Worm (Caenorhabditis elegans) whole organism, young adult: ENCODE results near the gene D1025.10.

ENCODE experiments used
- B0261.1 ChIP-seq: sonication (generic microtip); optimal IDR thresholded peaks from 2 replicates; lab custom pipeline; 2016; ENCODE audit warnings: mild to moderate bottlenecking, missing genetic modification characterization, moderate library complexity, missing compliant biosample characterization
- F10E7.11 ChIP-seq: sonication (generic microtip); optimal IDR thresholded peaks from 2 replicates; lab custom pipeline; 2017; ENCODE audit warnings: mild to moderate bottlenecking, missing genetic modification characterization, moderate library complexity, missing compliant biosample characterization
- F37B4.10 ChIP-seq: fragments of 200-800 bp; sonication (Bioruptor generic); IDR thresholded peaks from 2 replicates; pipeline ENCODE4 v1.3.6; 2022; ENCODE audit warnings: missing genetic modification characterization, missing compliant biosample characterization
- F49E8.2 ChIP-seq: sonication (generic microtip); optimal IDR thresholded peaks from 3 replicates; lab custom pipeline; 2017; ENCODE audit warnings: missing genetic modification characterization, mild to moderate bottlenecking, missing compliant biosample characterization, antibody characterized with exemption, moderate library complexity; ENCODE audit not compliant: insufficient read depth
- K11D2.4 ChIP-seq: fragments of 200-800 bp; sonication (Bioruptor generic); IDR thresholded peaks from 2 replicates; pipeline ENCODE4 v1.3.6; 2022; ENCODE audit warnings: missing genetic modification reagents, missing genetic modification characterization, missing compliant biosample characterization
- K12H6.12 ChIP-seq: fragments of 200-800 bp; sonication (Bioruptor generic); optimal IDR thresholded peaks from 2 replicates; lab custom pipeline; 2018; ENCODE audit warnings: mild to moderate bottlenecking, missing genetic modification characterization, missing compliant biosample characterization
- T07F8.4 ChIP-seq: sonication (generic microtip); optimal IDR thresholded peaks from 2 replicates; lab custom pipeline; 2016; ENCODE audit warnings: mild to moderate bottlenecking, missing genetic modification characterization, moderate library complexity, missing compliant biosample characterization
- Y56A3A.18 ChIP-seq: fragments of 200-800 bp; sonication (Bioruptor generic); IDR thresholded peaks from 2 replicates; pipeline ENCODE4 v1.3.6; 2022; ENCODE audit warnings: missing genetic modification reagents, missing genetic modification characterization, missing compliant biosample characterization
- Y67H2A.10 ChIP-seq: fragments of 200-800 bp; sonication (Bioruptor generic); conservative IDR thresholded peaks from 2 replicates; pipeline ENCODE4 v1.3.6; 2022; ENCODE audit warnings: missing genetic modification reagents, missing genetic modification characterization, missing compliant biosample characterization
- aptf-2 ChIP-seq: fragments of 200-800 bp; sonication (Bioruptor generic); conservative IDR thresholded peaks from 2 replicates; pipeline ENCODE4 v1.3.6; 2022; ENCODE audit warnings: missing genetic modification reagents, missing genetic modification characterization, missing compliant biosample characterization
- bed-1 ChIP-seq: fragments of 200-800 bp; sonication (Bioruptor generic); IDR thresholded peaks from 2 replicates; pipeline ENCODE4 v1.3.6; 2022; ENCODE audit warnings: missing genetic modification reagents, missing genetic modification characterization, missing compliant biosample characterization
- cebp-1 ChIP-seq, 2 experiments: fragments of 200-800 bp in 1 of 2; sonication (Bioruptor generic) in 1 of 2; sonication (generic microtip) in 1 of 2; IDR thresholded peaks in 1 of 2; optimal IDR thresholded peaks in 1 of 2; 2 replicates each; pipeline versions ENCODE4 v1.3.6 to Lab custom; 2017 to 2022; ENCODE audit warnings: missing compliant biosample characterization in 2 of 2, missing genetic modification characterization in 2 of 2, mild to moderate bottlenecking in 1 of 2, missing genetic modification reagents in 1 of 2, moderate library complexity in 1 of 2
- ceh-27 ChIP-seq: fragments of 200-800 bp; sonication (Bioruptor generic); optimal IDR thresholded peaks from 2 replicates; lab custom pipeline; 2018; ENCODE audit warnings: mild to moderate bottlenecking, missing genetic modification characterization, moderate library complexity, missing compliant biosample characterization
- chd-7 ChIP-seq: sonication (generic microtip); optimal IDR thresholded peaks from 2 replicates; lab custom pipeline; 2016; ENCODE audit warnings: mild to moderate bottlenecking, missing genetic modification characterization, moderate library complexity, missing compliant biosample characterization
- dox-1 ChIP-seq: fragments of 200-800 bp; sonication (Bioruptor generic); IDR thresholded peaks from 2 replicates; pipeline ENCODE4 v1.3.6; 2022; ENCODE audit warnings: missing genetic modification reagents, missing genetic modification characterization, missing compliant biosample characterization
- efl-1 ChIP-seq: fragments of 150-350 bp; optimal IDR thresholded peaks from 2 replicates; lab custom pipeline; 2014; ENCODE audit warnings: missing biosample characterization, missing genetic modification reagents, missing genetic modification characterization
- egl-44 ChIP-seq: fragments of 200-800 bp; sonication (Bioruptor generic); IDR thresholded peaks from 2 replicates; pipeline ENCODE4 v1.3.6; 2022; ENCODE audit warnings: missing genetic modification reagents, missing genetic modification characterization, missing compliant biosample characterization
- egrh-3 ChIP-seq: fragments of 200-800 bp; sonication (Bioruptor generic); IDR thresholded peaks from 2 replicates; pipeline ENCODE4 v1.3.6; 2022; ENCODE audit warnings: missing genetic modification reagents, missing genetic modification characterization, missing compliant biosample characterization
- ets-4 ChIP-seq: fragments of 200-800 bp; sonication (Bioruptor generic); optimal IDR thresholded peaks from 2 replicates; lab custom pipeline; 2018; ENCODE audit warnings: mild to moderate bottlenecking, missing genetic modification characterization, missing compliant biosample characterization
- fkh-3 ChIP-seq: sonication (generic microtip); optimal IDR thresholded peaks from 2 replicates; lab custom pipeline; 2016; ENCODE audit warnings: mild to moderate bottlenecking, missing genetic modification characterization, missing compliant biosample characterization
- gei-17 ChIP-seq: fragments of 200-800 bp; sonication (Bioruptor generic); optimal IDR thresholded peaks from 2 replicates; lab custom pipeline; 2018; ENCODE audit warnings: mild to moderate bottlenecking, missing genetic modification characterization, missing compliant biosample characterization
- him-1 ChIP-seq: sonication (generic microtip); optimal IDR thresholded peaks from 2 replicates; lab custom pipeline; 2016; ENCODE audit warnings: missing genotype, missing genetic modification reagents, missing genetic modification characterization, missing compliant biosample characterization
- hmg-1.2 ChIP-seq: fragments of 200-800 bp; sonication (Bioruptor generic); IDR thresholded peaks from 2 replicates; pipeline ENCODE4 v1.3.6; 2022; ENCODE audit warnings: missing genetic modification reagents, missing genetic modification characterization, missing compliant biosample characterization
- lin-40 ChIP-seq: sonication (generic microtip); optimal IDR thresholded peaks from 2 replicates; lab custom pipeline; 2016; ENCODE audit warnings: missing genetic modification characterization, mild to moderate bottlenecking, missing compliant biosample characterization, missing genotype, missing genetic modification reagents
- lin-54 ChIP-seq: fragments of 200-800 bp; sonication (Bioruptor generic); optimal IDR thresholded peaks from 2 replicates; lab custom pipeline; 2018; ENCODE audit warnings: mild to moderate bottlenecking, missing genetic modification characterization, missing compliant biosample characterization
- lsl-1 ChIP-seq: fragments of 200-800 bp; sonication (Bioruptor generic); optimal IDR thresholded peaks from 2 replicates; lab custom pipeline; 2018; ENCODE audit warnings: mild to moderate bottlenecking, missing genetic modification characterization, moderate library complexity, missing compliant biosample characterization
- madf-10 ChIP-seq: sonication (generic microtip); optimal IDR thresholded peaks from 2 replicates; lab custom pipeline; 2016; ENCODE audit warnings: mild to moderate bottlenecking, missing genetic modification characterization, missing compliant biosample characterization
- madf-3 ChIP-seq: fragments of 200-800 bp; sonication (Bioruptor generic); IDR thresholded peaks from 2 replicates; pipeline ENCODE4 v1.3.6; 2022; ENCODE audit warnings: missing genetic modification reagents, missing genetic modification characterization, missing compliant biosample characterization
- madf-6 ChIP-seq: fragments of 200-800 bp; sonication (Bioruptor generic); IDR thresholded peaks from 2 replicates; pipeline ENCODE4 v1.3.6; 2022; ENCODE audit warnings: missing genetic modification reagents, missing genetic modification characterization, missing compliant biosample characterization
- mxl-1 ChIP-seq: sonication (generic microtip); optimal IDR thresholded peaks from 2 replicates; lab custom pipeline; 2016; ENCODE audit warnings: missing genetic modification characterization, missing compliant biosample characterization
- nfya-2 ChIP-seq: fragments of 200-800 bp; sonication (Bioruptor generic); IDR thresholded peaks from 2 replicates; pipeline ENCODE4 v1.3.6; 2022; ENCODE audit warnings: missing genetic modification reagents, missing genetic modification characterization, missing compliant biosample characterization
- nhr-120 ChIP-seq: fragments of 200-800 bp; sonication (Bioruptor generic); IDR thresholded peaks from 2 replicates; pipeline ENCODE4 v1.3.6; 2022; ENCODE audit warnings: missing genetic modification characterization, missing compliant biosample characterization
- pha-4 ChIP-seq: fragments of 150-350 bp; sonication (generic microtip); optimal IDR thresholded peaks from 2 replicates; lab custom pipeline; 2014; ENCODE audit warnings: missing biosample characterization, missing genetic modification reagents, missing genetic modification characterization
- rec-8 ChIP-seq, 2 experiments: sonication (generic microtip); optimal IDR thresholded peaks; 2 replicates each; lab custom pipeline; 2016; ENCODE audit warnings: mild to moderate bottlenecking in 2 of 2, missing genetic modification characterization in 2 of 2, missing genetic modification reagents in 2 of 2, missing genotype in 2 of 2, missing biosample characterization in 1 of 2, missing compliant biosample characterization in 1 of 2, moderate library complexity in 1 of 2
- rpc-1 ChIP-seq, 2 experiments: fragments of 150-350 bp in 1 of 2; sonication (generic microtip) in 1 of 2; optimal IDR thresholded peaks; 2 replicates each; lab custom pipeline; 2014 to 2018; ENCODE audit warnings: missing biosample characterization in 1 of 2, missing genetic modification characterization in 1 of 2, missing genetic modification reagents in 1 of 2, missing genotype in 1 of 2
- snpc-1.1 ChIP-seq: sonication (generic microtip); optimal IDR thresholded peaks from 2 replicates; lab custom pipeline; 2017; ENCODE audit warnings: missing genetic modification characterization, mild to moderate bottlenecking, missing compliant biosample characterization, antibody characterized with exemption, moderate library complexity, missing genotype, missing genetic modification reagents; ENCODE audit not compliant: insufficient read depth
- somi-1 ChIP-seq: fragments of 200-800 bp; sonication (Bioruptor generic); optimal IDR thresholded peaks from 2 replicates; lab custom pipeline; 2018; ENCODE audit warnings: mild to moderate bottlenecking, missing genetic modification characterization, missing compliant biosample characterization
- sptf-2 ChIP-seq: fragments of 200-800 bp; sonication (Bioruptor generic); optimal IDR thresholded peaks from 2 replicates; lab custom pipeline; 2018; ENCODE audit warnings: mild to moderate bottlenecking, missing genetic modification characterization, missing compliant biosample characterization
- tbx-9 ChIP-seq: sonication (generic microtip); optimal IDR thresholded peaks from 2 replicates; lab custom pipeline; 2016; ENCODE audit warnings: borderline replicate concordance, missing genetic modification characterization, inconsistent platforms, missing compliant biosample characterization
- unc-130 ChIP-seq: sonication (generic microtip); optimal IDR thresholded peaks from 2 replicates; lab custom pipeline; 2016; ENCODE audit warnings: missing genetic modification reagents, missing genetic modification characterization, missing compliant biosample characterization
- unc-62 ChIP-seq: fragments of 150-350 bp; optimal IDR thresholded peaks from 2 replicates; lab custom pipeline; 2014; ENCODE audit warnings: missing biosample characterization, missing genetic modification reagents, missing genetic modification characterization
- ztf-22 ChIP-seq: fragments of 200-800 bp; sonication (Bioruptor generic); optimal IDR thresholded peaks from 2 replicates; lab custom pipeline; 2018; ENCODE audit warnings: mild to moderate bottlenecking, missing genetic modification characterization, moderate library complexity, missing compliant biosample characterization
- ztf-26 ChIP-seq: sonication (generic microtip); optimal IDR thresholded peaks from 2 replicates; lab custom pipeline; 2017; ENCODE audit warnings: missing genetic modification characterization, missing compliant biosample characterization
- ztf-6 ChIP-seq: fragments of 200-800 bp; sonication (Bioruptor generic); IDR thresholded peaks from 2 replicates; pipeline ENCODE4 v1.3.6; 2022; ENCODE audit warnings: missing genetic modification reagents, missing genetic modification characterization, missing compliant biosample characterization

The D1025.10 gene

DNA sequence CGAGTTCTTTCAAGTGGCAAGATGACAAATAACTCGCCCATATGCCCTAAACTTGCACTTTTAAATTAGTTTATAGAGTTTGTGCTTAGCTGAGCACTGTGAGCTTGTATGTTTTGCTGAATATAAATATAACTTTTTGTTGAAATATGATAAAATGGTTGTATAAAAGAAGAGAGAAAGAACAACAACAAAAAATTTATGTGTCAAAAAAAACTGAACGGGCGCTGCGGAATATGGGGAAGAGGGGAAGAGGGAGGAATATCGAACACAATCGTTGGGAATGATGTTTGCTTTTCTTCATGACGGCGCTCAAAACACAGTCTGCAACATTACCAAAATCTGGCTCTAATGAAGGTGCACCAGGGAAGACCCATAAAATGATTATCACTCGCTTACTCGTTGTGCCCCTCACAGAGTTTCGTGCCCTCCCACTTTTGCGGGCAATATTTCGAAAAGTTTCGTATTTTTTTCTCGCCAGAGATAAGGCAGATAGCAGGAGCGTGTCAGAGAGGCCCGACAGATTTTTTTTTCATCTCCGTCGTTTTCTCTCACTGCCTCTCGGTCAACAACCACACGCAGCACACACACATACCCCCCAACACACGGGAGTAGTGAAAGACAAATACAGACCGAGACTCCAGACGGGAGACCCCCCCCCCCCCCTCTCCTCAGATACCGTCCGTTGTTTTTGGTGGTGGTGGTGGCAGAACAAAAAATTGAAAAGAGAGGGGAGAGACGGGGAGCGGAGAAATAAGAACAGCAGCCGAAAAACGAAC lies 10.9 kb upstream of the D1025.10 start (continued):
- no peak for TF ChIP-seq sptf-2
- TF ChIP-seq snpc-1.1 (tag; lab: Kevin White, UChicago), result no peak
- TF ChIP-seq lin-54 (GFP tag; lab: Kevin White, UChicago), result no peak
- peak; percentile 36 for TF ChIP-seq ets-4 (GFP tag; lab: Kevin White, UChicago)
- TF ChIP-seq aptf-2 (GFP tag; lab: Robert Waterston, UW), result no peak
- TF ChIP-seq F49E8.2, result no peak
- no peak for TF ChIP-seq tbx-9 (tag; lab: Kevin White, UChicago)
- TF ChIP-seq ztf-22 (GFP tag; lab: Kevin White, UChicago), result peak; percentile 48
- peak; percentile 52 for TF ChIP-seq chd-7
- peak; percentile 79 for TF ChIP-seq egrh-3 (GFP tag; lab: Robert Waterston, UW)
- TF ChIP-seq egl-44 (GFP tag; lab: Robert Waterston, UW), result no peak
- TF ChIP-seq B0261.1 (tag; lab: Kevin White, UChicago), result no peak
- no peak for TF ChIP-seq lsl-1
- no peak for TF ChIP-seq rec-8 (tag; optimal IDR thresholded peaks at IDR 0.05; lab: Kevin White, UChicago)
- TF ChIP-seq dox-1 (GFP tag; lab: Robert Waterston, UW), result peak; percentile 69
- peak; percentile 20; the same call in 1 of the 2 replicates for TF ChIP-seq hmg-1.2
- no peak for TF ChIP-seq cebp-1 (GFP tag; IDR thresholded peaks at IDR 0.05; lab: Robert Waterston, UW)
- peak; percentile 73 for TF ChIP-seq cebp-1 (tag; optimal IDR thresholded peaks at IDR 0.05; lab: Kevin White, UChicago)
- TF ChIP-seq Y67H2A.10 (GFP tag; lab: Robert Waterston, UW), result no peak

DNA sequence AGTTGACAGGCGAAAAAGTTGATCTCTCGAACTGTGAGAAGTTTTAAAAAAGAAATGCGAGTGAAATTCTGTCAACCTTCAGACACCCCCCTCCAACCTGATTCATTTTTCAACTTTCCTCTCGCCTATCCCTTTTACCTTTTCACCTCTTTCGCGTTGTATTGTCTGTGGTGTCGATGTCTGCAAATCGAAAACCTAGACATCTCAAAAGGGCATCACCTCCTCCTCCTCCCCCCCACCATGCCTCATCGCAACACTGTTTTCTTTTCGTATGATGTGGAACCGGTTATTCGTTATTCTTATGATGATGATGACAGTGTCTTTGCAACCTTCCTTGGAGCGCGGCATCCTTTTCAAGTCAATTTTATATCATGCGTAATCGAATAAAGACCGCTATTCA lies 8.7 kb upstream of the D1025.10 start:
- TF ChIP-seq egl-44 (GFP tag; lab: Robert Waterston, UW) (no peak), madf-3 (GFP tag; lab: Robert Waterston, UW) (no peak), somi-1 (peak; percentile 41), mxl-1 (tag; lab: Kevin White, UChicago) (no peak), lin-40 (tag; lab: Kevin White, UChicago) (peak; percentile 44), madf-10 (tag; lab: Kevin White, UChicago) (no peak), ceh-27 (GFP tag; lab: Kevin White, UChicago) (peak; percentile 29), F37B4.10 (GFP tag; lab: Robert Waterston, UW) (no peak), fkh-3 (tag; lab: Kevin White, UChicago) (no peak), ztf-26 (tag; lab: Kevin White, UChicago) (peak; percentile 60), K11D2.4 (GFP tag; lab: Robert Waterston, UW) (0 out of 2 replicates have a peak, but pooled peaks have one; percentile 27)

DNA sequence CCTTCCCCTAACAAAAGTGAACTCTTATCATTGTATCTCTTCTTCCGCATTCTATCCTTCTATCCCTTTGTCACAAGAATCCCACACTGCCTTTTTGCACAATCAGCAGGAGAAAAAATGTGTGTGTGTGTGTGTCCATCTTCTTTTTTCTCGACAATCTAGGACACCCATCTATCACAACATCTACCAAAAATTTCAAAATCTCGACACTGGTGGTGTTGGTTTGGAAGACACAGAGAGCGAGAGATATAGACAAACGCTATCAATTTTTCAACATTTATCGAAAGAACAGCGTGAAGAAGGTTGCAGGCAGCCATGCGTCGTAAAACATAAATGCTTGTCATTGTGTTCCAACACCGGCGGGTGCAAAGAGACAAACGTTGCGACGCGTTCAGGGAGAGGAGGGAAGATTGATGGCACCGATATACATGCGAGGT lies 7.8 kb upstream of the D1025.10 start:
- no peak for TF ChIP-seq Y56A3A.18 (GFP tag; lab: Robert Waterston, UW)
- TF ChIP-seq madf-6 (GFP tag; lab: Robert Waterston, UW), result no peak
- TF ChIP-seq him-1, result no peak
- TF ChIP-seq efl-1 (GFP tag; lab: Kevin White, UChicago), result no peak
- no peak for TF ChIP-seq bed-1 (GFP tag; lab: Robert Waterston, UW)
- no peak for TF ChIP-seq unc-62
- TF ChIP-seq nhr-120 (GFP tag; lab: Robert Waterston, UW), result no peak
- TF ChIP-seq ztf-6 (GFP tag; lab: Robert Waterston, UW), result no peak
- TF ChIP-seq pha-4, result no peak
- no peak for TF ChIP-seq cebp-1 (GFP tag; IDR thresholded peaks at IDR 0.05; lab: Robert Waterston, UW)
- TF ChIP-seq cebp-1 (tag; optimal IDR thresholded peaks at IDR 0.05; lab: Kevin White, UChicago), result peak; percentile 45
- TF ChIP-seq nfya-2 (GFP tag; lab: Robert Waterston, UW), result no peak
- no peak for TF ChIP-seq rpc-1 (optimal IDR thresholded peaks at IDR 0.05; lab: Kevin White, UChicago)
- TF ChIP-seq rpc-1 (tag; optimal IDR thresholded peaks at IDR 0.05; lab: Kevin White, UChicago), result no peak
- TF ChIP-seq unc-130 (GFP tag; lab: Kevin White, UChicago), result no peak
- no peak for TF ChIP-seq F10E7.11 (tag; lab: Kevin White, UChicago)
- TF ChIP-seq chd-7, result no peak
- TF ChIP-seq K12H6.12, result no peak
- no peak for TF ChIP-seq gei-17 (GFP tag; lab: Kevin White, UChicago)
- TF ChIP-seq lin-40 (tag; lab: Kevin White, UChicago), result peak; percentile 20
- TF ChIP-seq T07F8.4 (tag; lab: Kevin White, UChicago), result no peak
